Fruit fly (Drosophila melanogaster) whole organism, adult: ENCODE results near the gene ppk20.

Experiments used
- CG11617 ChIP-seq: fragments of 200-800 bp; sonication (Bioruptor generic); optimal IDR thresholded peaks from 2 replicates; lab custom pipeline; 2017; ENCODE audit warnings: mild to moderate bottlenecking, missing biosample characterization, missing genetic modification reagents, missing genetic modification characterization
- CG12768 ChIP-seq: fragments of 200-800 bp; sonication (Bioruptor generic); optimal IDR thresholded peaks from 2 replicates; lab custom pipeline; 2017; ENCODE audit warnings: missing biosample characterization, missing genetic modification characterization, mild to moderate bottlenecking, moderate library complexity, missing genetic modification reagents
- CG14711 ChIP-seq: fragments of 200-800 bp; sonication (Bioruptor generic); optimal IDR thresholded peaks from 2 replicates; lab custom pipeline; 2018; ENCODE audit warnings: missing biosample characterization, mild to moderate bottlenecking, missing genetic modification characterization, moderate library complexity
- CG1620 ChIP-seq: fragments of 200-800 bp; sonication (Bioruptor generic); optimal IDR thresholded peaks from 2 replicates; lab custom pipeline; 2016; ENCODE audit warnings: missing biosample characterization, missing genetic modification characterization
- CG33017 ChIP-seq: fragments of 200-800 bp; sonication (Bioruptor generic); optimal IDR thresholded peaks from 2 replicates; lab custom pipeline; 2018; ENCODE audit warnings: missing biosample characterization, mild to moderate bottlenecking, missing genetic modification characterization, moderate library complexity
- CG5204 ChIP-seq: fragments of 200-800 bp; sonication (Bioruptor generic); optimal IDR thresholded peaks from 2 replicates; lab custom pipeline; 2016; ENCODE audit warnings: missing biosample characterization, missing genetic modification characterization
- CG7045 ChIP-seq: fragments of 200-800 bp; sonication (Bioruptor generic); optimal IDR thresholded peaks from 2 replicates; lab custom pipeline; 2017; ENCODE audit warnings: missing biosample characterization, mild to moderate bottlenecking, missing genetic modification characterization
- CG7101 ChIP-seq: fragments of 200-800 bp; sonication (Bioruptor generic); optimal IDR thresholded peaks from 2 replicates; lab custom pipeline; 2018; ENCODE audit warnings: missing biosample characterization, mild to moderate bottlenecking, missing genetic modification characterization, moderate library complexity
- Clk ChIP-seq: fragments of 200-800 bp; sonication (Bioruptor generic); optimal IDR thresholded peaks from 2 replicates; lab custom pipeline; 2017; ENCODE audit warnings: missing biosample characterization, missing genetic modification characterization
- Crg-1 ChIP-seq: fragments of 200-800 bp; sonication (Bioruptor generic); optimal IDR thresholded peaks from 2 replicates; lab custom pipeline; 2016; ENCODE audit warnings: missing biosample characterization, missing genetic modification characterization
- Hr96 ChIP-seq: fragments of 200-800 bp; sonication (Bioruptor generic); optimal IDR thresholded peaks from 2 replicates; lab custom pipeline; 2016; ENCODE audit warnings: missing biosample characterization, missing genetic modification characterization
- Mnt ChIP-seq: fragments of 200-800 bp; sonication (Bioruptor generic); optimal IDR thresholded peaks from 2 replicates; lab custom pipeline; 2016; ENCODE audit warnings: missing biosample characterization, mild to moderate bottlenecking, missing genetic modification characterization
- bab1 ChIP-seq: fragments of 200-800 bp; sonication (Bioruptor generic); optimal IDR thresholded peaks from 3 replicates; lab custom pipeline; 2019; ENCODE audit warnings: missing biosample characterization, mild to moderate bottlenecking, missing genetic modification characterization, moderate library complexity
- cic ChIP-seq: fragments of 200-800 bp; sonication (Bioruptor generic); optimal IDR thresholded peaks from 2 replicates; lab custom pipeline; 2017; ENCODE audit warnings: missing biosample characterization, mild to moderate bottlenecking, missing genetic modification characterization, moderate library complexity
- cnc ChIP-seq, 2 experiments: fragments of >200 bp; optimal IDR thresholded peaks; 2 replicates each; lab custom pipeline; 2017
- kay ChIP-seq: fragments of 200-800 bp; sonication (Bioruptor generic); peaks from one replicate; lab custom pipeline; 2016; ENCODE audit warnings: missing biosample characterization, missing genetic modification characterization, borderline replicate concordance
- ovo ChIP-seq: fragments of 200-800 bp; sonication (Bioruptor generic); optimal IDR thresholded peaks from 2 replicates; lab custom pipeline; 2016; ENCODE audit warnings: missing biosample characterization, missing genetic modification characterization
- pad ChIP-seq: fragments of 200-800 bp; sonication (Bioruptor generic); optimal IDR thresholded peaks from 3 replicates; lab custom pipeline; 2017; ENCODE audit warnings: missing biosample characterization, missing genetic modification characterization, mild to moderate bottlenecking, moderate library complexity, missing genetic modification reagents
- tj ChIP-seq: fragments of 200-800 bp; sonication (Bioruptor generic); optimal IDR thresholded peaks from 3 replicates; lab custom pipeline; 2017; ENCODE audit warnings: missing biosample characterization, mild to moderate bottlenecking, missing genetic modification characterization, moderate library complexity
- toe ChIP-seq: fragments of 200-800 bp; sonication (Bioruptor generic); optimal IDR thresholded peaks from 2 replicates; lab custom pipeline; 2016; ENCODE audit warnings: missing biosample characterization, missing genetic modification characterization

Gene ppk20

DNA sequence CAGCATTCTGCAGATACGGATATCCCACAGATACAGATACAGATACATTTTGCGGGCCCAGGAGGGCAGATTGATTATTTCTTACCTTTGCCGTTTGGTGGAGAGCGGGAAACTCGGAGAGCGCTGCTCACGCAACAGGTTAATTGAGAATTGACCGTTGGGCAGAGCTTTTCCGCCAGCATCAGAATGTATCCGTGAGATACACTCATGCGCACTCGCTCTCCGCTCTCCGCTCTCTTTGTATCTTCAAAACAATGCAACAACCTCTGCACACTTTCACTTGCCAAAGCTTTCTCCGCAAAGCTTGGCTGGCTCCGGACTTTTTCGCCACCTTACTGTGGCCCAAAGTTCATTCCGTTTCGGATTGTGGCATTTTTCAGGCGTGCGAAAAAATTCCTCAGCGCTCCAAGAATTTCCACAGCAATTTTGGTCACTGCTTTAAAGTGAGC is 13.5 kb upstream of the ppk20 start, which contains the start of the genes CG7582 and Gycalpha99B:
Gene CG7582 (minus strand): TSS at position 127 of the 449 bp plus-strand sequence.
Gene Gycalpha99B (plus strand): TSS at position 352 of the 449 bp plus-strand sequence.
- TF ChIP-seq CG5204 (GFP tag; lab: Kevin White, UChicago) (no peak), CG12768 (GFP tag; lab: Kevin White, UChicago) (peak; percentile 48)

DNA sequence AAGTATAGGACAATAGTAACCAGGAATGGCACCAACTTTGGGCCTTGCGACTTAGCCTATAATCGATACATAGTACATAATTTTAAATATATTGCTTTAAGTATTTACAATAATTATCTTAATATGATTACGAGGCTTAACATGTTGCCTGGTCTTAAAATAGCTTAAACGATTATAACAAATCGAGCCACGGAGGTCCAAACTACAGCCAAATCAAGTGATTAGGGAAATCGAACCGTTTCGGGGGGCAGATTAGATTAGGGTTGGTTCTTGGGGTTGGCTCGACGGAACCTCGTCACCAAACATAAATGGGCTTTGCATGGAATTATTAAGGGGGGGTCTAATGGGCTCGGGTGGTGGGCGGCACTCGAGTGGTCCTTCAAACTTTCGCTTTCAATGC is 12.6 kb upstream of the ppk20 start:
- TF ChIP-seq toe: no peak
- TF ChIP-seq pad (GFP tag; lab: Kevin White, UChicago): no peak
- no peak for TF ChIP-seq Clk (GFP tag; lab: Kevin White, UChicago)
- no peak for TF ChIP-seq CG14711 (tag; lab: Kevin White, UChicago)
- no peak for TF ChIP-seq Crg-1 (GFP tag; lab: Kevin White, UChicago)
- no peak for TF ChIP-seq Mnt (GFP tag; lab: Kevin White, UChicago)
- TF ChIP-seq CG7045 (GFP tag; lab: Kevin White, UChicago): no peak
- no peak for TF ChIP-seq cnc (optimal IDR thresholded peaks at IDR 0.05; lab: Kevin White, UChicago)
- TF ChIP-seq kay: no peak
- TF ChIP-seq CG11617: no peak
- no peak for TF ChIP-seq ovo (GFP tag; lab: Kevin White, UChicago)
- TF ChIP-seq CG12768 (GFP tag; lab: Kevin White, UChicago): no peak
- no peak for TF ChIP-seq Hr96 (GFP tag; lab: Kevin White, UChicago)

DNA sequence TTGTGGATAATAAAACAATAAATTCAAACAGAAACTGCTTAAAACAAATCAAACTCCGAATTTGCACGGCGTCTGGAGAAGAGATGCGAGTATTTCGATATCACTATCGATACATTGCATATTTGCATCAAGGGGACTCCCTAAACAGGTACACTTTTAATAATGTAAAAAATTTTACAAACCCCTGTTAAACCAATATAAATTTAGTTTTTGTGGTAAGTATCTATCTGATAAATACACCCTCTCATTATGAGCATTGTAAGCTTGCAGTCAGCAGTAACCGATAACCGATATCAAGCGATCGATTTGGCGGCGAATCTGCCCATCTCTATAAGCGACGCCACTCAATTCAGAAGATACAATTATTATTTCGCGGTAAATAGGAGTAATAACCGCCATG is 6.7 kb upstream of the ppk20 start, which contains the start of the genes Bub3 and Cap-D2:
Gene Bub3 (minus strand): TSS at position 89 of the 400 bp plus-strand sequence.
Gene Cap-D2 (plus strand): TSS at position 319 of the 400 bp plus-strand sequence.
- TF ChIP-seq Clk (GFP tag; lab: Kevin White, UChicago) (no peak), Hr96 (GFP tag; lab: Kevin White, UChicago) (peak; percentile 38), cnc (optimal IDR thresholded peaks at IDR 0.05; lab: Kevin White, UChicago) (no peak), bab1 (peak; percentile 72), cic (GFP tag; lab: Kevin White, UChicago) (no peak), CG5204 (GFP tag; lab: Kevin White, UChicago) (peak; percentile 40), tj (GFP tag; lab: Kevin White, UChicago) (peak; percentile 1), CG12768 (GFP tag; lab: Kevin White, UChicago) (no peak), CG11617 (peak; percentile 2), CG1620 (peak; percentile 36), ovo (GFP tag; lab: Kevin White, UChicago) (no peak), toe (peak; percentile 65), Mnt (GFP tag; lab: Kevin White, UChicago) (peak; percentile 5), CG7101 (tag; lab: Kevin White, UChicago) (peak; percentile 54), CG7045 (GFP tag; lab: Kevin White, UChicago) (peak; percentile 66), CG33017 (tag; lab: Kevin White, UChicago) (peak; percentile 3), Crg-1 (GFP tag; lab: Kevin White, UChicago) (no peak), pad (GFP tag; lab: Kevin White, UChicago) (peak; percentile 20), kay (no peak), CG14711 (tag; lab: Kevin White, UChicago) (peak; percentile 69)

DNA sequence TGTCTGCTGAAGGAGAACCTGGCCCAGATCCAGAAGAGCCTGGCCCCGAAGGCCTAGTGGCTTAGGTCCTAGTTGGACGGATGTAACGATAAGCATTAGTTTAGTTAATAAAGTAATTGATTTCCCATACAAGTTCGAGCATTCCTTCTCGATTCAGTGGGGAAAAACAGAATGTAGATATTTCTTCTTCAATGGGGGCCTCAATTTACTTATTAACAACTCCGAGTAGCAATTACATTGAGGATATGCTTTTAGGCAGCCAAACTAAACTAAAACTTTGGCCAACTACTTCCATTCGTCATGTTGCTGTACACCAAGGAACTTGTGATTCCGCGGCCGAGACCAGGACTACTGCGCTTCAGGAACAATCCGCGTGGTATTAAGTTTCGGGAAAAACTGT is 3.5 kb upstream of the ppk20 start, which contains the start of gene ppk19:
Gene ppk19 (plus strand): TSS at position 301 of the 400 bp plus-strand sequence.
- no peak for TF ChIP-seq toe
- TF ChIP-seq Hr96 (GFP tag; lab: Kevin White, UChicago): no peak
- TF ChIP-seq CG5204 (GFP tag; lab: Kevin White, UChicago): no peak
- no peak for TF ChIP-seq CG14711 (tag; lab: Kevin White, UChicago)
- no peak for TF ChIP-seq pad (GFP tag; lab: Kevin White, UChicago)
- no peak for TF ChIP-seq cic (GFP tag; lab: Kevin White, UChicago)
- no peak for TF ChIP-seq CG11617
- no peak for TF ChIP-seq CG12768 (GFP tag; lab: Kevin White, UChicago)
- no peak for TF ChIP-seq tj (GFP tag; lab: Kevin White, UChicago)
- TF ChIP-seq CG7101 (tag; lab: Kevin White, UChicago): no peak
- TF ChIP-seq CG33017 (tag; lab: Kevin White, UChicago): no peak

DNA sequence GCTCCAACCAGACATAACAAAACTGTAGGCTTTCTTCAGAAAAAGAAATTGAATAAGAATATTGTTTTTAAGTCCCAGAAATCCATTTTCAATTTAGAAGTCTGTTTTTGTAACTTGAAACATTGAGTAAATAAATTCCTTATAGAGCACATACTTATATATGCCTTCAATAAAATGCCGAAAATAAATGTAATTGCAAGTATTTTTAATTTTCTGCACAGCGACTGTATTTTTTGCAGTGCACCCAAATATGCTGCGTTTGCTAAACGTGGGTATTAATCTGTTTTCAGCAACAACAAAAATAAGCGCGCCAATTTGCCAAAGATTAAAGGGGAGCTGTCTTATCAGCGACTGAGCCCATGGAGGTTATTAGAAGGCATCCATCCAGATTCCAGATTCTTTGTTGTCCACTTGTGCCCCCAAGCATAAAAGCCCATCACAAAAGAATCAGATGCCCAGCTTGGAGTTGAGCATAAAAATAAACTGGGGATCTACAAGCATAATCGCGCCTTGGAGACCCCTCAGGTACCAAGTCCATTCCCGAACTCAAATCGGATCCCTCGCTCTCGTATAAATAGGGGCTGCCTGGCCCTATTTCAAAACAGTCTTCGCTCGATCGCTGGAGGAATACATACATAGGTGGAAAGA is 2.5 kb upstream of the ppk20 start, which contains the start of gene Obp99a:
Gene Obp99a (plus strand): TSS at position 598 of the 648 bp plus-strand sequence.
- TF ChIP-seq Mnt (GFP tag; lab: Kevin White, UChicago) (no peak), CG14711 (tag; lab: Kevin White, UChicago) (no peak), tj (GFP tag; lab: Kevin White, UChicago) (peak; percentile 94), Clk (GFP tag; lab: Kevin White, UChicago) (no peak)

DNA sequence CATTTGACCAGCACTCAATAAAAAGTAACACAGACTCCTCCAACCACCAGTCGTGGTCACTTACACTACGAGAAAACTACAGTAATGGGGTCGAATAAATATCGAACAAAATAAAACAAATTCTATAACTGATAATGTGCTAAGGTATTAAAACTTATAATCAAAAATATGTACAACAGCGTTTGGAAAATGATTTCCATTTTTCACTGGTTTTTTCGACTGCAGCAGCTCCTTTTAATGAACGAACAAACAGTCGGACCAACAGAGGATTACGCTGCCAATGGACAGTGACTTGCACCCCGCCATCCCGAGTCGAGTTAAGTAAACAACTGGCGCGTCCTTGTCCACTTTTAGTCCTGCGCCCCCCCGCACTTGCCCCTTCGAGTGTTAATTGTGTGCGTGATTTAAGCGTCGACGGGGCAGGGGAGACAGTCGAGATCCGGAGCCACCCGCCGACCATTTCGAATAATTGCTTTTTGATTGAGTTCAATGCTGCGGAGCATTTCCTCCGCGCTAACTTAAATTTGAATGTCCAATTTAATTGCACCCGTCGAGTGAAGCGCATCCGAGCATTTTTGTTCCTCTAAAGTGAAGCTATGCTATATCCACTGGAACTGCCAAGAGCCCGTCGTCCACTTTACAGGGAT is 4.4 kb downstream of the ppk20 start, which contains the start of gene ppk21:
Gene ppk21 (plus strand): TSS at position 597 of the 647 bp plus-strand sequence.
- TF ChIP-seq CG7101 (tag; lab: Kevin White, UChicago): no peak
- no peak for TF ChIP-seq cic (GFP tag; lab: Kevin White, UChicago)
- TF ChIP-seq CG7045 (GFP tag; lab: Kevin White, UChicago): no peak
- TF ChIP-seq bab1: no peak
- no peak for TF ChIP-seq CG5204 (GFP tag; lab: Kevin White, UChicago)
- no peak for TF ChIP-seq ovo (GFP tag; lab: Kevin White, UChicago)
- TF ChIP-seq Clk (GFP tag; lab: Kevin White, UChicago): no peak
- no peak for TF ChIP-seq CG1620
- TF ChIP-seq toe: no peak
- no peak for TF ChIP-seq CG33017 (tag; lab: Kevin White, UChicago)
- TF ChIP-seq Crg-1 (GFP tag; lab: Kevin White, UChicago): no peak
- TF ChIP-seq kay: no peak
- no peak for TF ChIP-seq cnc (optimal IDR thresholded peaks at IDR 0.05; lab: Kevin White, UChicago)
- TF ChIP-seq CG11617: no peak
- no peak for TF ChIP-seq CG12768 (GFP tag; lab: Kevin White, UChicago)
